Worm (Caenorhabditis elegans): ENCODE measurements around the gene nsph-4.3.

Gene nsph-4.3

DNA sequence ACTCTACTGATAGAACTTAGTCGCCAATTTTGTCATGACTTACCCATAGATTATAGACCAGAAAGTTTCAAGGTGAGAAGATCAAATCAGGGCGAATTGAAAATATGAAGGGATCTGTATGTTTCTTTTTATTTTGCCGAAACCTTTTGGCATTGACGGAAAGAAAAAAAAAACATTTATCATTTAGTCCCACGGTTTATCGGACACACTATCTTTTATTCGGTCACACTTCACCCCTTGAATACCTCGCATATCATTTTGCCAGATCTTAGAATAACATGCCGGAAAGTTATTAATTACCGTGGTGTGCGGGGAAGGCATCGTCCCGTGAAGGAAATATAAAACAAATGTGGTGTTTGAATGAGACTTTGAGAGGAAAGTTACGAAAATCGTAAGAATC lies 36.0 kb upstream of the nsph-4.3 start (continued):
- TF ChIP-seq alr-1 (tag; optimal IDR thresholded peaks at IDR 0.05; ENCODE audit: borderline replicate concordance) (no peak), nhr-84 (tag; optimal IDR thresholded peaks at IDR 0.05) (no peak), ztf-11 (tag; optimal IDR thresholded peaks at IDR 0.05) (no peak), lir-3 (tag; optimal IDR thresholded peaks at IDR 0.05; ENCODE audit: poor library complexity) (no peak), C16A3.4 (tag; optimal IDR thresholded peaks at IDR 0.05) (no peak), fkh-4 (tag; optimal IDR thresholded peaks at IDR 0.05; ENCODE audit: borderline replicate concordance) (no peak), hlh-17 (GFP tag; optimal IDR thresholded peaks at IDR 0.05; ENCODE audit: borderline replicate concordance) (no peak), egl-27 (tag; optimal IDR thresholded peaks at IDR 0.05) (no peak), nhr-19 (GFP tag; conservative IDR thresholded peaks at IDR 0.05) (0 out of 2 replicates have a peak, but pooled peaks have one; percentile 2), swsn-7 (tag; optimal IDR thresholded peaks at IDR 0.05) (no peak), unc-62 (GFP tag; optimal IDR thresholded peaks at IDR 0.05) (no peak), C34B4.2 (tag; optimal IDR thresholded peaks at IDR 0.05) (no peak), fkh-8 (tag; optimal IDR thresholded peaks at IDR 0.05) (no peak), unc-86 (tag; optimal IDR thresholded peaks at IDR 0.05) (no peak), sptf-1 (tag; optimal IDR thresholded peaks at IDR 0.05) (no peak), rnt-1 (tag; optimal IDR thresholded peaks at IDR 0.05) (peak; percentile 38), ama-1 (optimal IDR thresholded peaks at IDR 0.05) (no peak), fkh-10 (GFP tag; optimal IDR thresholded peaks at IDR 0.05) (no peak), nhr-237 (tag; optimal IDR thresholded peaks at IDR 0.05) (no peak), nhr-28 (tag; optimal IDR thresholded peaks at IDR 0.05) (no peak), ces-1 (GFP tag; optimal IDR thresholded peaks at IDR 0.05) (no peak), hlh-4 (tag; optimal IDR thresholded peaks at IDR 0.05) (no peak), skn-1 (tag; optimal IDR thresholded peaks at IDR 0.05) (no peak), lin-35 (GFP tag; optimal IDR thresholded peaks at IDR 0.05) (no peak), efl-1 (optimal IDR thresholded peaks at IDR 0.05) (no peak), efl-1 (GFP tag; optimal IDR thresholded peaks at IDR 0.05 in 1 of 2) (peak in 1 of 2 experiments; percentile 40), nhr-85 (tag) (peak; percentile 95), lin-14 (GFP tag; optimal IDR thresholded peaks at IDR 0.05) (peak; percentile 81), dpl-1 (GFP tag; optimal IDR thresholded peaks at IDR 0.05) (peak in 1 of 3 experiments; percentile 11)

DNA sequence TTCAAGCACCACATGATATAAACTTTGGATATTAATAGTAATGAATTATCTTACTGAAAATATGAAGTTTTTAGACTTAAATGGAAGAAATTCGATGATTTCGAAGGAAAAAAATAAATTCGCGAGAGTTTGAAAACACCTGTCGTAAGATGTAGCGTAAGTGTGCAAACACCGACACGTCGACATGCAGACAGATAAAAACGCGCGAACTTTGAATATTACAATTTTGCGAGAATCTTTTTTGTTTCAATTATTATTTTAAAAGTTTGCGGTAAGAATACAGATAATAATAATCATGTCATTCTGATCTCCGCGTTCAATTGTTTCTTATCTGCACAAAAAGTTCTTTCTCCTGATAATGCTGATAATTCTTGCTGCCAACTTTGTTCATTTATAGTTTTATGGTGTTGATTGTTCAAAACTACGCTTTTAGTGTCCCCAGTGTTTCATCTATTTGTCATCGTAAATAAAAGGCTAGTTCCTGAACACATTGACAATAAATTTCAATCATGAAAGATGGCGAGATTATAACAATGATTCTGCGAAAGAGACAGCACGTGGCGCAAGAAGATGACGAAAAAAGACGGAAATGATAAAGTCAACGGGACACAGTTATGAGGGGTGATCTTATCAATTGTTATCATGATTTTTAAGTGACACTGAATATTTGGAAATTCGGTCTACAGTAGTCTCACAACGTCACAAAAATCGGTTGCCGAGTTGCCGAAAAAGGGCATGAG lies 35.0 kb upstream of the nsph-4.3 start:
- TF ChIP-seq blmp-1 (tag; optimal IDR thresholded peaks at IDR 0.05) (peak; percentile 60), isw-1 (GFP tag; IDR thresholded peaks at IDR 0.05) (no peak), nhr-12 (tag; optimal IDR thresholded peaks at IDR 0.05) (no peak), ceh-88 (GFP tag; IDR thresholded peaks at IDR 0.05) (no peak), unc-86 (tag; optimal IDR thresholded peaks at IDR 0.05) (no peak), nhr-28 (tag; optimal IDR thresholded peaks at IDR 0.05) (no peak), lsy-2 (tag; optimal IDR thresholded peaks at IDR 0.05) (peak in 1 of 2 experiments; percentile 14), nhr-85 (tag) (peak; percentile 92), unc-62 (GFP tag; optimal IDR thresholded peaks at IDR 0.05) (no peak), grh-1 (GFP tag; IDR thresholded peaks at IDR 0.05) (no peak), aha-1 (tag; optimal IDR thresholded peaks at IDR 0.05) (no peak), mdl-1 (tag; optimal IDR thresholded peaks at IDR 0.05) (peak in 1 of 2 experiments; percentile 70), hpl-2 (GFP tag; optimal IDR thresholded peaks at IDR 0.05) (no peak), lin-14 (GFP tag; optimal IDR thresholded peaks at IDR 0.05) (peak; percentile 74), swsn-7 (tag; optimal IDR thresholded peaks at IDR 0.05) (no peak), egl-27 (tag; optimal IDR thresholded peaks at IDR 0.05) (no peak), nhr-19 (GFP tag; conservative IDR thresholded peaks at IDR 0.05) (0 out of 2 replicates have a peak, but pooled peaks have one; percentile 6), F16B12.6 (tag; optimal IDR thresholded peaks at IDR 0.05) (peak; percentile 11), elt-3 (tag; optimal IDR thresholded peaks at IDR 0.05) (peak in 5 of 6 experiments; percentile 40 to 83 (median 64)), rnt-1 (tag; optimal IDR thresholded peaks at IDR 0.05) (no peak), nhr-20 (tag; optimal IDR thresholded peaks at IDR 0.05) (peak; percentile 70), lin-39 (tag; optimal IDR thresholded peaks at IDR 0.05) (no peak), snu-23 (GFP tag; optimal IDR thresholded peaks at IDR 0.05) (peak; percentile 40), sox-4 (tag; optimal IDR thresholded peaks at IDR 0.05) (no peak), dpl-1 (GFP tag; optimal IDR thresholded peaks at IDR 0.05) (peak in 2 of 3 experiments; percentile 8 to 54), mab-9 (GFP tag; IDR thresholded peaks at IDR 0.05) (no peak), efl-1 (optimal IDR thresholded peaks at IDR 0.05) (peak in 1 of 2 experiments; percentile 98), efl-1 (GFP tag; optimal IDR thresholded peaks at IDR 0.05 in 1 of 2) (peak; percentile 56 to 93), nhr-71 (tag; optimal IDR thresholded peaks at IDR 0.05) (peak; percentile 76), ztf-4 (tag; optimal IDR thresholded peaks at IDR 0.05) (peak; percentile 27), ztf-11 (tag; optimal IDR thresholded peaks at IDR 0.05) (no peak), pax-3 (tag; optimal IDR thresholded peaks at IDR 0.05) (no peak), lir-3 (tag; optimal IDR thresholded peaks at IDR 0.05; ENCODE audit: poor library complexity) (no peak)

Data from whole organism, L1 larva.